Worm (Caenorhabditis elegans) whole organism, early embryonic: ENCODE measurements around the gene acp-2.

Experiments used
- B0310.2 ChIP-seq: sonication (generic microtip); optimal IDR thresholded peaks from 2 replicates; lab custom pipeline; 2016; ENCODE audit warnings: mild to moderate bottlenecking, missing genetic modification characterization, missing compliant biosample characterization
- F13C5.2 ChIP-seq: sonication (generic microtip); optimal IDR thresholded peaks from 2 replicates; lab custom pipeline; 2017; ENCODE audit warnings: mild to moderate bottlenecking, missing genetic modification characterization, inconsistent platforms, missing compliant biosample characterization
- aly-1 ChIP-seq: sonication (generic microtip); optimal IDR thresholded peaks from 2 replicates; lab custom pipeline; 2016; ENCODE audit warnings: missing genetic modification characterization, missing compliant biosample characterization
- ama-1 ChIP-seq: fragments of 150-350 bp; optimal IDR thresholded peaks from 2 replicates; lab custom pipeline; 2014
- ceh-13 ChIP-seq: fragments of 200-800 bp; sonication (Bioruptor generic); optimal IDR thresholded peaks from 2 replicates; lab custom pipeline; 2018; ENCODE audit warnings: mild to moderate bottlenecking, missing genetic modification characterization, missing compliant biosample characterization
- ceh-36 ChIP-seq: sonication (generic microtip); optimal IDR thresholded peaks from 2 replicates; lab custom pipeline; 2016; ENCODE audit warnings: missing genetic modification characterization, inconsistent platforms, missing compliant biosample characterization
- ets-7 ChIP-seq: sonication (generic microtip); optimal IDR thresholded peaks from 2 replicates; lab custom pipeline; 2016; ENCODE audit warnings: missing genotype, missing genetic modification characterization, missing compliant biosample characterization
- flt-1 ChIP-seq: fragments of 200-800 bp; sonication (Bioruptor generic); IDR thresholded peaks from 2 replicates; pipeline ENCODE4 v1.3.6; 2022; ENCODE audit warnings: missing genetic modification characterization, missing compliant biosample characterization
- hmbx-1 ChIP-seq: sonication (generic microtip); optimal IDR thresholded peaks from 2 replicates; lab custom pipeline; 2016; ENCODE audit warnings: mild to moderate bottlenecking, missing genetic modification characterization, missing compliant biosample characterization
- hmg-4 ChIP-seq: fragments of 200-800 bp; sonication (Bioruptor generic); optimal IDR thresholded peaks from 2 replicates; lab custom pipeline; 2018; ENCODE audit warnings: mild to moderate bottlenecking, missing genetic modification characterization, missing compliant biosample characterization
- hnd-1 ChIP-seq: sonication (generic microtip); optimal IDR thresholded peaks from 2 replicates; lab custom pipeline; 2016; ENCODE audit warnings: missing genetic modification characterization, missing compliant biosample characterization
- pes-1 ChIP-seq: fragments of 200-800 bp; sonication (Bioruptor generic); IDR thresholded peaks from 2 replicates; pipeline ENCODE4 v1.3.6; 2022; ENCODE audit warnings: missing genetic modification reagents, missing genetic modification characterization, missing compliant biosample characterization
- scrt-1 ChIP-seq: fragments of 200-800 bp; sonication (Bioruptor generic); IDR thresholded peaks from 2 replicates; pipeline ENCODE4 v1.3.6; 2022; ENCODE audit warnings: missing genetic modification characterization, missing compliant biosample characterization
- sea-1 ChIP-seq: fragments of 200-800 bp; sonication (Bioruptor generic); conservative IDR thresholded peaks from 2 replicates; pipeline ENCODE4 v1.3.6; 2022; ENCODE audit warnings: missing genetic modification characterization, missing compliant biosample characterization
- tbx-11 ChIP-seq: fragments of 200-800 bp; sonication (Bioruptor generic); IDR thresholded peaks from 2 replicates; pipeline ENCODE4 v1.3.6; 2022; ENCODE audit warnings: missing genetic modification characterization, missing compliant biosample characterization
- tbx-37 ChIP-seq: fragments of 200-800 bp; sonication (Bioruptor generic); conservative IDR thresholded peaks from 2 replicates; pipeline ENCODE4 v1.3.6; 2022; ENCODE audit warnings: missing genetic modification reagents, missing genetic modification characterization, missing compliant biosample characterization
- tra-4 ChIP-seq: sonication (generic microtip); optimal IDR thresholded peaks from 2 replicates; lab custom pipeline; 2017; ENCODE audit warnings: missing genetic modification characterization, missing compliant biosample characterization

acp-2 gene

DNA sequence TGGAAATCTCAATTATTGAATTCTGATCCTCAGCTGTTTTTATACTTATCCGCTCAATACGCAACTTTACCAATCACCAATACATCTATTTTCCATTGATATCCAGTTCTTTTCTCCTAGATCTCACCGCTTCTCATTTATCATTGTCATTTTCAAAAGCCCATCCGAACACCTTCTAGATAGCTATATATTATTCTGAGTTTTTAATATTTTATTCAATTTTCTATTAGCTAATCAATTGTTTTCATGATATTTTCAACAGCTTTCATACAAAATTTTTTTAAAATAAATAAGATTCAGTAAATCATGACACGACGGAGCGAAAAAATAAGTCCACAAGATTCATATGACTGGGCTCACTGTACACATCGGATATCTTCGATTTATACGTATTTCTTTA is 50.7 kb downstream of the acp-2 start, which contains the start of gene F49E12.12:
TSS of gene F49E12.12 (plus strand) at position 301 of the 400 bp plus-strand sequence.
- TF ChIP-seq tbx-11 (GFP tag; lab: Robert Waterston, UW), result no peak

DNA sequence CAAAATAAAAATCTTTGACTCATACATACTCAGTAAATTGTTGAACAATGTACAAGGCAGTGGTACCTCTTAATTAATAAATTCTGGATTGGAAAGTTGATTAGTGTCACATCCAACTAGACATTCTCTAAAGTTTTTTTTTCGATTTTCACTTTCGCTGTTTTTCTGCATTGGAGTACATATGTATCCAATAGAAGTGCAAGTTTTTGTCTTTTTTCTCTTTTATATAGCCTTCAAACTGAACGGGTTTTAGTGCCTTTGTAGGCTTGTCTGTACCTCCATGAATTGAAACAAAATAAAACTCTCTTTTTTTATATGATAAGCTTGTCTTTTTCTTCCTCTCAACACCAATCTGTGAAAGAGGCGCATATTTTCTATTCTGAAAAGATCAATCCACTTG is 51.7 kb downstream of the acp-2 start:
- TF ChIP-seq ceh-36 (tag; lab: Kevin White, UChicago) (no peak), hmg-4 (GFP tag; lab: Kevin White, UChicago) (no peak), aly-1 (no peak), tra-4 (tag; lab: Kevin White, UChicago) (no peak), pes-1 (GFP tag; lab: Robert Waterston, UW) (no peak), ets-7 (no peak), B0310.2 (tag; lab: Kevin White, UChicago) (no peak), F13C5.2 (no peak), sea-1 (GFP tag; lab: Robert Waterston, UW) (no peak), hnd-1 (no peak), hmbx-1 (tag; lab: Kevin White, UChicago) (no peak), scrt-1 (GFP tag; lab: Robert Waterston, UW) (no peak), tbx-37 (no peak), ama-1 (no peak), ceh-13 (GFP tag; lab: Kevin White, UChicago) (no peak), tbx-11 (GFP tag; lab: Robert Waterston, UW) (no peak), flt-1 (GFP tag; lab: Robert Waterston, UW) (no peak)
